Fruit fly (Drosophila melanogaster) whole organism, larva: Measurements from ENCODE around the gene Nulp1.

ENCODE experiments used
- noc ChIP-seq: fragments of 200-800 bp; sonication (Bioruptor generic); optimal IDR thresholded peaks from 3 replicates; lab custom pipeline; 2019; ENCODE audit warnings: missing biosample characterization, mild to moderate bottlenecking, missing genetic modification characterization, moderate library complexity

Gene Nulp1

dm6 chr3L:8110171-8110570, at the start of gene Nulp1:
TSS of gene Nulp1 (plus strand) at chr3L:8110368.
- no peak for TF ChIP-seq noc (tag; lab: Kevin White, UChicago)

dm6 chr3L:8063214-8064156, 46.7 kb upstream of the Nulp1 start, which contains the start of gene Sarm:
TSS of gene Sarm (plus strand) at chr3L:8063874.
- TF ChIP-seq noc (tag; lab: Kevin White, UChicago), result peak; percentile 43

dm6 chr3L:8065575-8066410, 44.4 kb upstream of the Nulp1 start:
- TF ChIP-seq noc (tag; lab: Kevin White, UChicago), result no peak

- TF ChIP-seq noc (tag; lab: Kevin White, UChicago), result no peak
Measured at dm6 chr3L:8067491-8067890, 42.7 kb upstream of the Nulp1 start.

DNA sequence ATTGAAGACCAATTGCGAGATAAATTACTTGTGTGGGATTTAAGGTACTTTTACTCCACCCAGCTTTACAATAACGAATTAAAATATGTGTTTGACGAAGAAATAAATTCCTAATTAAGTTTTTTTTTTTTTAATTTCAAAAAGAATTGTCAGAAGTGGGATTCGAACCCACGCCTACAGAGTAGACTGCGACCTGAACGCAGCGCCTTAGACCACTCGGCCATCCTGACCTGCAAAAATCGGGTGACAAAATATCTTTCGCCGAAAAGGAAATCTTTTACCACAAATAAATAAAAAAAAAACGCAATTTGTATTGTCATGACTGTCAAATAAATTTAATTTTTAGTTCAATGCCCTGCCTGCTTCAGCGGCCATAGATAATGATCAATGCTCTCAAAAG, 42.1 kb upstream of the Nulp1 start:
- no peak for TF ChIP-seq noc (tag; lab: Kevin White, UChicago)

dm6 chr3L:8069167-8069566, 41.0 kb upstream of the Nulp1 start, which contains the start of gene CG42590:
TSS of gene CG42590 (minus strand) at chr3L:8069267.
- TF ChIP-seq noc (tag; lab: Kevin White, UChicago), result no peak

DNA sequence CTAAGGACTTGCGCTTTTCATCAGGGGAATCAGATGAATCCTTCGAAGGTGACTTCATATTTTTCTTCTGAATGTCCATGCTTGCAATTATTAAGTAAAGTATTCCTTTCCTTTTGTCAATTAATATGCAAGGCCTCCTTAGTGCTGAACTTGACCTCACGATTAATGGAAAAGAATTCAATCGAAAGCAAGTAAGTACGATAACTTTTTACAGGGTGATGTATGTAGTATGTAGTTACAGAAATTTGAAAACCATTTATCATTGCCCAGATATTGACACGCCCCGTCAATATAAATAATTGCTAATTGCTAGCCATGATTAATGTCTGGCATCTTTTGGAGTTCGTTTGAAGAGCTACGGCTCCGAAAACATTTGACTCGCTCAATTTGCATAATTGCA, 40.3 kb upstream of the Nulp1 start, which contains the start of gene CG42591:
TSS of gene CG42591 (minus strand) at position 101 of the 400 bp plus-strand sequence.
- TF ChIP-seq noc (tag; lab: Kevin White, UChicago), result no peak

dm6 chr3L:8071192-8071591, 39.0 kb upstream of the Nulp1 start:
- TF ChIP-seq noc (tag; lab: Kevin White, UChicago), result no peak

dm6 chr3L:8071693-8072260, 38.4 kb upstream of the Nulp1 start:
- no peak for TF ChIP-seq noc (tag; lab: Kevin White, UChicago)

DNA sequence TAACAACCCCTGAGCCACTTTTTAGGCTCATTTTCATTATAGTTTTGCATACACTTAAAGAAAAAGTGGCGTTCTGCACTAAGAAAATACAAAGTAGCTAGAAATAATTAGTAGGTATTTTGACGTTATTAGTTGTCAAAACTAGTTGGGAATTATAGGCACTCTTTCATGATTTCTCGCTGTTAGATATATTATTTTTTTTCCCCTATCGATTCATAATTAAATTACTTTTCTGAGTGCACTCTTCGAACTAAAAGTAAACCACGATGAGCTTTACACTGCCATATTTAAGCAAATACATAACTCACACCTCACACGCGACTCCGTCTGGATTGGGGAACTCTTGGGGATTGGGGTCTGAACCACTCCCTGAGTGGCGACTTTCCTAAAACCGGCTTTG, 37.4 kb upstream of the Nulp1 start:
- peak; percentile 75 for TF ChIP-seq noc (tag; lab: Kevin White, UChicago)

DNA sequence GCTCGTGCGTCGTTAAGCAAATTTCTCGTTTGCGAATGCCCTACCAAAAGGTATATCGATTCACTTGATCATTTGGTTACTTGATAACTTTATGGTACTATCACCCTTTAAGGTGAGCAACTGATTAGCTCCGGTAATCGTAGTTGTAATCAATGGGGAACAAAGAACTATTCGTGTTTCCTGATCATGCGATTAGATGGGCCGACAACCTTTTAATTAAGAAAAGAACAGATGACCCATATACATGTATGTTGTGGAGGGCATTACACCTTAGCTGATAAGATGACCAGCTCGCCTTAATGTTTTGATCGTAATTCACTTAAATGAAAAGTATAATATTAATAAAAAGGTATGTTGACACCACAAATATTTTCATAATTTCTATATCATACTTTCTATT, 36.8 kb upstream of the Nulp1 start:
- TF ChIP-seq noc (tag; lab: Kevin White, UChicago), result peak; percentile 71

DNA sequence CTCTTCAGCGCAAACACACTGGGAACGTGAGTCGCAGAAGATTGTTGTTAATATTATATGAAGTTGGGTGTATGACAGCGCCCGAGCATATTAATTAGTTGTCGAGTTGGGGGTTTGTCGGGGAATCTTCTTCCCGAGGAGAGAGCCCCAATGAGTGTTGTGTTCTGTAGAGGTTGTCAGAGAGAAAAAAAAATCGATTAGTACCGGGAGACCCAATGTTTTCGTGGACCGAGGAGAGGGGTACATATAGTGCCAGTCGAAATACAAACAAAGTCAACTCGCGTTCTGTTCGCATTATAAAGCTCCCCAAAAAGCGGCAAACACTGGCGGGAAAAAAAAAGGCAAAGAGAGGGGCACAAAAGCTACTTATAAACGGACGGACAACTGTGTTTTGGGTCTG, 36.3 kb upstream of the Nulp1 start:
- TF ChIP-seq noc (tag; lab: Kevin White, UChicago), result no peak

dm6 chr3L:8074944-8075343, 35.2 kb upstream of the Nulp1 start:
- no peak for TF ChIP-seq noc (tag; lab: Kevin White, UChicago)

DNA sequence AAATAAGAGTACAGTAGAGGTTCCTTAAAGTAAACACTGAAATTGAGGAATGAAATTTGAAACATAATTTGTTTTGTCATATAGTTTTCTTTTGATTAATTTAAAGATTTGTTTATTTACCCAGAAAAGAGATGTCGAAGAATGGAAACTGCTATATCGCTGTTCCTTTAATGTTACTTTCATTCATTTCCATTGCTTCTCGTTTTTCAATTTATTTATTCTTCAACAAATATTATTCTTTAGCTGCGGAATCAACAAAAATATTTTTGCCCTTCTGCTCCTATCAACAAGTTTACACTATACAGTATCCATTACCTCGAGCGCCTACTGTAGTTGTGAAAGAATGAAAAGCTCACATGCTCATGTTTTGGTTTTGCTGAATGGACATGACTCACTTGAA, 34.0 kb upstream of the Nulp1 start:
- no peak for TF ChIP-seq noc (tag; lab: Kevin White, UChicago)

DNA sequence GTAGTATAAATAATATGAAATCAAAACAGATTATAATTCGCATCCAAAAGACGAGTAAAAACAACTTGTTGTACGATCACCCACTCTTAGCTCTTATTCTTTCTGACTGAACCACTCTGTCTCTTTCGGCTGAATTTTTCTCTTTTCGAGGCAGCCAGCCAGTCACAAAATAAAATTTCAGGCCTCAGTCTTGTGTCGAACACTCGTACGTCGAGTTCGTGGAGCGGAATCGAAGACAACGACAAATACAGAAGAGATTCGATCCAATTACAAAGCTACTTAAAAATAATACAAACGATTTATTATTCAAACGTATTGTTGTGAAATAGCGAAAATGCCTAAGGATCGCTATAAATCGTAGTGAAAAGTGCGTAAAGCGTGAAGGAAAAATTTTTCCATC, 33.0 kb upstream of the Nulp1 start:
- TF ChIP-seq noc (tag; lab: Kevin White, UChicago), result peak; percentile 12

- TF ChIP-seq noc (tag; lab: Kevin White, UChicago), result no peak
Measured at dm6 chr3L:8077953-8078352, 32.2 kb upstream of the Nulp1 start.
